Worm (Caenorhabditis elegans): ENCODE measurements around the gene K02F6.4.

DNA sequence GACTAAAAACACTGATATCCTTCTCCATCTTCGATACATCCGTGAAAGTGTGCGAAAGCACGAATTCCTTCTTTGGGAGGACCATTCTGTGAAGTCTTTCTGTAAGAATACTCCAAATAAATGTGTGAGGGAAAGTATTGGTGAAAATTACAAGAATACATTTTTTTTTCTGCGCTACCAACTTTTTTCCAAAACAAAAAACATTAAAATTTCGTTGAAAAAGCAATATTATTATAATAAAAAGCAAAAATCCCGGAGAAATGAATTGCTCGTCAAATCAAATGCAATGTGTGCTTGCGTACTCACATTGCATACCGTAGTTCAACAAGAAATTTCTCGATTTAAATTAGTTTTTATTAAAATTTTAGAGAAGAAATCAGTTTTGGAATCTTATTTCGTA, 16.3 kb upstream of the K02F6.4 start, which contains the start of gene bath-13:
- TF ChIP-seq pqm-1 (tag; optimal IDR thresholded peaks at IDR 0.05) = no peak
- no peak for TF ChIP-seq ceh-82 (tag; optimal IDR thresholded peaks at IDR 0.05)
- TF ChIP-seq unc-39 (tag; optimal IDR thresholded peaks at IDR 0.05) = no peak
- TF ChIP-seq ZK546.5 (tag; optimal IDR thresholded peaks at IDR 0.05) = no peak
- TF ChIP-seq nhr-28 (tag; optimal IDR thresholded peaks at IDR 0.05) = no peak
- TF ChIP-seq nhr-76 (tag; optimal IDR thresholded peaks at IDR 0.05) = no peak
- TF ChIP-seq lsy-12 (tag; optimal IDR thresholded peaks at IDR 0.05) = no peak
- no peak for TF ChIP-seq egl-27 (tag; optimal IDR thresholded peaks at IDR 0.05)
- no peak for TF ChIP-seq nhr-11 (tag; optimal IDR thresholded peaks at IDR 0.05)
- no peak for TF ChIP-seq jun-1 (tag; optimal IDR thresholded peaks at IDR 0.05)
- TF ChIP-seq nhr-77 (tag; optimal IDR thresholded peaks at IDR 0.05) = no peak
- TF ChIP-seq ztf-4 (tag; optimal IDR thresholded peaks at IDR 0.05) = no peak
- TF ChIP-seq unc-62 (GFP tag; optimal IDR thresholded peaks at IDR 0.05) = no peak
- TF ChIP-seq mdl-1 (tag; optimal IDR thresholded peaks at IDR 0.05) = no peak
